Worm (Caenorhabditis elegans) whole organism, L3 larva: ENCODE measurements around the gene srv-8.

Experiments used
- ceh-9 ChIP-seq: sonication (generic microtip); optimal IDR thresholded peaks from 2 replicates; lab custom pipeline; 2018; ENCODE audit warnings: missing biosample characterization, missing genetic modification characterization
- jun-1 ChIP-seq: fragments of 150-350 bp; optimal IDR thresholded peaks from 2 replicates; lab custom pipeline; 2014; ENCODE audit warnings: missing biosample characterization, missing genetic modification reagents, missing genetic modification characterization
- lin-39 ChIP-seq: fragments of 150-350 bp; optimal IDR thresholded peaks from 2 replicates; lab custom pipeline; 2018; ENCODE audit warnings: missing biosample characterization, missing genetic modification reagents, missing genetic modification characterization
- nhr-11 ChIP-seq: fragments of 150-350 bp; optimal IDR thresholded peaks from 2 replicates; lab custom pipeline; 2014; ENCODE audit warnings: missing biosample characterization, missing genetic modification characterization
- nhr-77 ChIP-seq: fragments of 150-350 bp; optimal IDR thresholded peaks from 2 replicates; lab custom pipeline; 2014; ENCODE audit warnings: missing biosample characterization, missing genetic modification characterization
- sea-2 ChIP-seq: fragments of 150-350 bp; sonication (generic microtip); optimal IDR thresholded peaks from 4 replicates; lab custom pipeline; 2014; ENCODE audit warnings: missing biosample characterization, missing genetic modification reagents, missing genetic modification characterization
- ztf-11 ChIP-seq: fragments of 150-350 bp; optimal IDR thresholded peaks from 2 replicates; lab custom pipeline; 2014; ENCODE audit warnings: missing biosample characterization, missing genetic modification characterization
- ztf-4 ChIP-seq: fragments of 150-350 bp; optimal IDR thresholded peaks from 2 replicates; lab custom pipeline; 2014; ENCODE audit warnings: missing biosample characterization, missing genetic modification characterization

DNA sequence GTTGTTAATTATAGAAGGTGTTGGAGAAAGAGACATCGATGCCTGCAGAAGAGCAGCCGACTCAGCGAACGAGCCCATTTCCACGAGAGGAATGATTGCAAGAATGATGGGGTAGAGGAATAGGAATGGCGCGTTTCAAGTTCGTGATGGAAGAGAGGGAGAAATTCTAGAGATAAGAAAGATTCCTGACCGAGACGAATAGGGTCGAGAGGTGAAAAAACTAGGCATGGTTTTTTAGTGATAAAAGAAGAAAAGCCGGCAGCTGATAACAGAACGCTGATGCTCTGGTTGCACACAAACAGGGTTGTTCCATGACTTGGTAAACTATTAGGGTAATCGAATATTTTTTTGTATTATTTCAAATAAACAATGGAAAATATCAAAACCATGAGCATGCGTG lies 47.7 kb downstream of the srv-8 start:
- TF ChIP-seq lin-39 (no peak), jun-1 (tag; lab: Kevin White, UChicago) (no peak), sea-2 (GFP tag; lab: Kevin White, UChicago) (no peak), ztf-11 (tag; lab: Kevin White, UChicago) (no peak), ztf-4 (tag; lab: Kevin White, UChicago) (no peak), nhr-77 (tag; lab: Kevin White, UChicago) (no peak), nhr-11 (no peak), ceh-9 (no peak)
